Worm (Caenorhabditis elegans) whole organism, late embryonic: ENCODE data around the gene str-246.

Experiments
- C08G9.2 ChIP-seq: sonication (generic microtip); optimal IDR thresholded peaks from 2 replicates; lab custom pipeline; 2016; ENCODE audit warnings: mild to moderate bottlenecking, missing genetic modification characterization, moderate library complexity, missing compliant biosample characterization
- K02D7.2 ChIP-seq: sonication (generic microtip); optimal IDR thresholded peaks from 2 replicates; lab custom pipeline; 2017; ENCODE audit warnings: mild to moderate bottlenecking, missing genetic modification characterization, missing compliant biosample characterization
- K09A11.1 ChIP-seq: sonication (generic microtip); optimal IDR thresholded peaks from 2 replicates; lab custom pipeline; 2017; ENCODE audit warnings: antibody characterized with exemption, mild to moderate bottlenecking, missing genetic modification characterization, missing compliant biosample characterization; ENCODE audit not compliant: insufficient read depth
- Y22D7AL.16 ChIP-seq: sonication (generic microtip); optimal IDR thresholded peaks from 2 replicates; lab custom pipeline; 2016; ENCODE audit warnings: missing genetic modification characterization, missing compliant biosample characterization
- ceh-14 ChIP-seq: sonication (generic microtip); optimal IDR thresholded peaks from 2 replicates; lab custom pipeline; 2016; ENCODE audit warnings: missing genotype, missing genetic modification characterization, missing compliant biosample characterization
- ceh-22 ChIP-seq: sonication (generic microtip); optimal IDR thresholded peaks from 2 replicates; lab custom pipeline; 2017; ENCODE audit warnings: missing biosample characterization, missing genetic modification characterization
- ceh-24 ChIP-seq: sonication (generic microtip); optimal IDR thresholded peaks from 2 replicates; lab custom pipeline; 2016; ENCODE audit warnings: mild to moderate bottlenecking, missing genetic modification characterization, missing compliant biosample characterization
- ceh-30 ChIP-seq: fragments of 150-350 bp; optimal IDR thresholded peaks from 2 replicates; lab custom pipeline; 2014; ENCODE audit warnings: missing biosample characterization, missing genetic modification characterization
- ceh-31 ChIP-seq: sonication (generic microtip); optimal IDR thresholded peaks from 2 replicates; lab custom pipeline; 2016; ENCODE audit warnings: missing genetic modification characterization, missing compliant biosample characterization
- ceh-45 ChIP-seq: fragments of 200-800 bp; sonication (Bioruptor generic); IDR thresholded peaks from 2 replicates; pipeline ENCODE4 v1.3.6; 2022; ENCODE audit warnings: missing genetic modification reagents, missing genetic modification characterization, missing compliant biosample characterization
- ceh-6 ChIP-seq: fragments of 200-800 bp; sonication (Bioruptor generic); optimal IDR thresholded peaks from 2 replicates; lab custom pipeline; 2018; ENCODE audit warnings: mild to moderate bottlenecking, missing genetic modification characterization, missing compliant biosample characterization
- che-1 ChIP-seq: sonication (generic microtip); optimal IDR thresholded peaks from 2 replicates; lab custom pipeline; 2016; ENCODE audit warnings: mild to moderate bottlenecking, missing genetic modification characterization, missing compliant biosample characterization
- dmd-4 ChIP-seq: sonication (generic microtip); optimal IDR thresholded peaks from 2 replicates; lab custom pipeline; 2016; ENCODE audit warnings: borderline replicate concordance, missing genetic modification characterization, missing compliant biosample characterization
- dve-1 ChIP-seq: sonication (generic microtip); optimal IDR thresholded peaks from 2 replicates; lab custom pipeline; 2017; ENCODE audit warnings: antibody characterized with exemption, mild to moderate bottlenecking, missing genetic modification characterization, missing compliant biosample characterization
- elt-2 ChIP-seq: sonication (generic microtip); optimal IDR thresholded peaks from 2 replicates; lab custom pipeline; 2016; ENCODE audit warnings: missing genetic modification reagents, missing genetic modification characterization, missing compliant biosample characterization
- ets-4 ChIP-seq: sonication (generic microtip); optimal IDR thresholded peaks from 2 replicates; lab custom pipeline; 2016; ENCODE audit warnings: missing genetic modification characterization, missing compliant biosample characterization
- hlh-8 ChIP-seq: sonication (generic microtip); optimal IDR thresholded peaks from 2 replicates; lab custom pipeline; 2016; ENCODE audit warnings: missing genotype, missing genetic modification characterization, missing compliant biosample characterization
- madf-2 ChIP-seq: sonication (generic microtip); optimal IDR thresholded peaks from 2 replicates; lab custom pipeline; 2017; ENCODE audit warnings: missing genetic modification characterization, missing compliant biosample characterization
- mec-3 ChIP-seq: sonication (generic microtip); optimal IDR thresholded peaks from 2 replicates; lab custom pipeline; 2016; ENCODE audit warnings: borderline replicate concordance, missing genetic modification characterization, missing compliant biosample characterization
- nfya-1 ChIP-seq: sonication (generic microtip); optimal IDR thresholded peaks from 2 replicates; lab custom pipeline; 2017; ENCODE audit warnings: missing genetic modification characterization, mild to moderate bottlenecking, missing compliant biosample characterization, antibody characterized with exemption, moderate library complexity
- nhr-11 ChIP-seq: fragments of 150-350 bp; optimal IDR thresholded peaks from 2 replicates; lab custom pipeline; 2014; ENCODE audit warnings: missing biosample characterization, missing genetic modification characterization
- odd-2 ChIP-seq: sonication (generic microtip); optimal IDR thresholded peaks from 2 replicates; lab custom pipeline; 2017; ENCODE audit warnings: antibody characterized with exemption, mild to moderate bottlenecking, missing genetic modification characterization, missing compliant biosample characterization
- pax-1 ChIP-seq: fragments of 150-350 bp; optimal IDR thresholded peaks from 2 replicates; lab custom pipeline; 2014; ENCODE audit warnings: missing biosample characterization, missing genetic modification characterization
- pha-2 ChIP-seq: sonication (generic microtip); optimal IDR thresholded peaks from 2 replicates; lab custom pipeline; 2017; ENCODE audit warnings: mild to moderate bottlenecking, missing genetic modification characterization, missing compliant biosample characterization
- pqm-1 ChIP-seq: sonication (generic microtip); optimal IDR thresholded peaks from 2 replicates; lab custom pipeline; 2016; ENCODE audit warnings: missing genetic modification characterization, missing compliant biosample characterization
- rnt-1 ChIP-seq: sonication (generic microtip); optimal IDR thresholded peaks from 2 replicates; lab custom pipeline; 2016; ENCODE audit warnings: missing genetic modification characterization, missing compliant biosample characterization
- sdc-2 ChIP-seq: sonication (generic microtip); optimal IDR thresholded peaks from 2 replicates; lab custom pipeline; 2016; ENCODE audit warnings: missing genotype, missing genetic modification characterization, missing compliant biosample characterization
- sox-2 ChIP-seq: fragments of 200-800 bp; sonication (Bioruptor generic); IDR thresholded peaks from 2 replicates; pipeline ENCODE4 v1.3.6; 2022; ENCODE audit warnings: missing genetic modification reagents, missing genetic modification characterization, missing compliant biosample characterization
- sox-4 ChIP-seq: sonication (generic microtip); optimal IDR thresholded peaks from 2 replicates; lab custom pipeline; 2017; ENCODE audit warnings: mild to moderate bottlenecking, missing genetic modification characterization, inconsistent platforms, missing compliant biosample characterization
- syd-9 ChIP-seq: sonication (generic microtip); optimal IDR thresholded peaks from 2 replicates; lab custom pipeline; 2016; ENCODE audit warnings: mild to moderate bottlenecking, missing genetic modification characterization, moderate library complexity, missing compliant biosample characterization
- tbx-2 ChIP-seq: sonication (generic microtip); optimal IDR thresholded peaks from 2 replicates; lab custom pipeline; 2016; ENCODE audit warnings: missing genetic modification characterization, missing compliant biosample characterization
- unc-42 ChIP-seq: sonication (generic microtip); optimal IDR thresholded peaks from 2 replicates; lab custom pipeline; 2016; ENCODE audit warnings: missing genotype, missing genetic modification characterization, missing compliant biosample characterization
- unc-55 ChIP-seq: sonication (generic microtip); optimal IDR thresholded peaks from 2 replicates; lab custom pipeline; 2017; ENCODE audit warnings: missing biosample characterization, missing genetic modification reagents, missing genetic modification characterization
- zip-5 ChIP-seq: sonication (generic microtip); optimal IDR thresholded peaks from 2 replicates; lab custom pipeline; 2016; ENCODE audit warnings: missing genetic modification characterization, missing compliant biosample characterization
- ztf-16 ChIP-seq: sonication (generic microtip); optimal IDR thresholded peaks from 2 replicates; lab custom pipeline; 2017; ENCODE audit warnings: missing genetic modification characterization, missing compliant biosample characterization

The str-246 gene

DNA sequence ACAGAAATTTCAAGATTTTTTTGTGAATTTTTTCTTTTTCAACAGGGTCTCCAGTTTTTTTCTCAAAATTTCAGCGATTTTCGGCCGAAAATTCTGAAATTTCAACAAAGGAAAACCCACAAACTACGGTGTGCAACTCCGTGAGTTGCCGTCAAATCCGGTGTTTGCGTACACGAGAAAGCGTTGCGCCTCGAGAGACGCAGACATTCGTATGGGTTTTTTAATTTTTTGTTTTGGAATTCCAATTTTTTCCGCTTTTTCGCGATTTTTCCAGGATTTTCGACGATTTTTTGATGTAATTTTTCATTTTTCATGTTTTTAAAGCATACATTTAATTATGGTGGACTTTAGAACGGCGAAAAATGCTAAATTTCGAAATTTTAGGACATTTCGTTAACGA is 41.4 kb upstream of the str-246 start (continued):
- no peak for TF ChIP-seq Y22D7AL.16 (tag; lab: Kevin White, UChicago)
- TF ChIP-seq sdc-2, result no peak
- no peak for TF ChIP-seq pha-2 (tag; lab: Kevin White, UChicago)
- TF ChIP-seq che-1 (tag; lab: Kevin White, UChicago), result no peak
- TF ChIP-seq pax-1 (tag; lab: Kevin White, UChicago), result peak; percentile 41
- TF ChIP-seq sox-4 (tag; lab: Kevin White, UChicago), result no peak
- no peak for TF ChIP-seq ceh-22
- TF ChIP-seq K09A11.1 (tag; lab: Kevin White, UChicago), result no peak
- TF ChIP-seq K02D7.2 (tag; lab: Kevin White, UChicago), result no peak
- no peak for TF ChIP-seq madf-2 (tag; lab: Kevin White, UChicago)
- TF ChIP-seq unc-55 (GFP tag; lab: Kevin White, UChicago), result peak; percentile 48

DNA sequence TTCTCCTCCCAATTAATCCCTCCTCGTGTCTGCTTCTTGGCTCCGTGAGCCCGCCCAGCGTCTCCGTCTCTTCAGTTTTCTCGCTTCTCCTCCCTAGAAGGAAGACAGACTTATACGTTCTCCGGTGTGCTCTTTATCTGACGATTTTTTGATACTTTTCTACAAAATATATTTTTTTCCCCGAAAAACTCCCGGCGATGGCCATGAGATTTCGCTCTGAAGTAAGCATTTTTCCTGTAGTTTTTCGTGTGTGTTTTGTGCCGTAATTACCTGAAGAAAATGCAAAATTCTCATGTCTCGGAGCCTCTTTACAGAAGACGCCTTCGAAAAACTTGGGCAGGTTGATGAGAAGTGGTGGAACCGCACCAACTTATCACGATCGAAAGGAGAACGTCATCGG is 40.9 kb upstream of the str-246 start, which contains the start of gene spat-2:
spat-2 (plus strand) TSS at position 301 of the 400 bp plus-strand sequence.
- TF ChIP-seq ceh-6 (GFP tag; lab: Kevin White, UChicago), result no peak

DNA sequence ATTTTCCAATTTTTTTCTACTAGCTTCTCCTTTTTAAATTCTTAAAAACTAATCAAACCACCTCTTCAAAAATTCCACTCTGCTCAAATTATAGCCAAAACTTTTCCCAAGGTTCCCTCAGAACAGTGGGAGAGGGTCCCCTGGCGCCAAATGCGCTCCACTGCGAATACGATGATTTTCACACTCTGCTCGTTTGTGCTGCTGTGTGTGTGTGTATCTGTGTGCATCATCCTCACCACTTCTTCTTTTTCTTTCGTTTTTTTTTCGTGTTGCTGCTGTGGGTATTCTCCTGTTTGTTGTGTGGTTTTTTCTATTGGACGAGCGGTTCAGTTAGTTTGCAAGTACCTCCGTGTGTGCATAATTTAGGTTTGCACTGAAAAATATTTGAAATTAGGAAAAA is 38.3 kb upstream of the str-246 start:
- TF ChIP-seq unc-42 (tag; lab: Kevin White, UChicago), result peak; percentile 26
- no peak for TF ChIP-seq pqm-1 (tag; lab: Kevin White, UChicago)
- peak; percentile 5 for TF ChIP-seq ceh-31 (tag; lab: Kevin White, UChicago)
- peak; percentile 30 for TF ChIP-seq nfya-1 (tag; lab: Kevin White, UChicago)
- no peak for TF ChIP-seq elt-2
- no peak for TF ChIP-seq ceh-24 (tag; lab: Kevin White, UChicago)
- no peak for TF ChIP-seq hlh-8
- TF ChIP-seq syd-9 (tag; lab: Kevin White, UChicago), result no peak
- no peak for TF ChIP-seq ets-4 (tag; lab: Kevin White, UChicago)
- TF ChIP-seq unc-55 (GFP tag; lab: Kevin White, UChicago), result no peak
- TF ChIP-seq tbx-2 (tag; lab: Kevin White, UChicago), result peak; percentile 25
- no peak for TF ChIP-seq mec-3

ce11 chrIII:11040606-11041005 is 36.9 kb upstream of the str-246 start:
- no peak for TF ChIP-seq ztf-16 (tag; lab: Kevin White, UChicago)
- no peak for TF ChIP-seq tbx-2 (tag; lab: Kevin White, UChicago)
- no peak for TF ChIP-seq Y22D7AL.16 (tag; lab: Kevin White, UChicago)
- no peak for TF ChIP-seq C08G9.2 (tag; lab: Kevin White, UChicago)
- TF ChIP-seq nfya-1 (tag; lab: Kevin White, UChicago), result no peak
- no peak for TF ChIP-seq madf-2 (tag; lab: Kevin White, UChicago)
- TF ChIP-seq ceh-30 (tag; lab: Kevin White, UChicago), result no peak
- TF ChIP-seq zip-5 (tag; lab: Kevin White, UChicago), result no peak
- no peak for TF ChIP-seq rnt-1 (tag; lab: Kevin White, UChicago)
- no peak for TF ChIP-seq nhr-11 (tag; lab: Kevin White, UChicago)
- TF ChIP-seq hlh-8, result no peak
- TF ChIP-seq odd-2 (tag; lab: Kevin White, UChicago), result no peak
- TF ChIP-seq ceh-6 (GFP tag; lab: Kevin White, UChicago), result no peak
- no peak for TF ChIP-seq ceh-45 (GFP tag; lab: Robert Waterston, UW)
- TF ChIP-seq dve-1 (tag; lab: Kevin White, UChicago), result no peak
- TF ChIP-seq sdc-2, result no peak
- TF ChIP-seq ceh-14 (tag; lab: Kevin White, UChicago), result no peak
- no peak for TF ChIP-seq ceh-22
- TF ChIP-seq, all 69 proteins: peak for 0

- TF ChIP-seq C08G9.2 (tag; lab: Kevin White, UChicago), result no peak
- TF ChIP-seq dmd-4 (tag; lab: Kevin White, UChicago), result no peak
- TF ChIP-seq ceh-45 (GFP tag; lab: Robert Waterston, UW), result no peak
- no peak for TF ChIP-seq sox-2 (GFP tag; lab: Robert Waterston, UW)
Observed at ce11 chrIII:11045196-11045595, 32.3 kb upstream of the str-246 start.
